Worm (Caenorhabditis elegans) whole organism, late embryonic: ENCODE results near the gene hhat-2.

Experiments used
- F13H6.1 ChIP-seq: sonication (generic microtip); optimal IDR thresholded peaks from 2 replicates; lab custom pipeline; 2016; ENCODE audit warnings: missing genetic modification characterization, missing compliant biosample characterization
- ceh-9 ChIP-seq: sonication (generic microtip); optimal IDR thresholded peaks from 2 replicates; lab custom pipeline; 2016; ENCODE audit warnings: mild to moderate bottlenecking, missing genetic modification characterization, inconsistent platforms, missing compliant biosample characterization
- ets-4 ChIP-seq: sonication (generic microtip); optimal IDR thresholded peaks from 2 replicates; lab custom pipeline; 2016; ENCODE audit warnings: missing genetic modification characterization, missing compliant biosample characterization
- fkh-10 ChIP-seq: fragments of 150-350 bp; optimal IDR thresholded peaks from 2 replicates; lab custom pipeline; 2014; ENCODE audit warnings: missing biosample characterization, missing genetic modification reagents, missing genetic modification characterization
- hlh-8 ChIP-seq: sonication (generic microtip); optimal IDR thresholded peaks from 2 replicates; lab custom pipeline; 2016; ENCODE audit warnings: missing genotype, missing genetic modification characterization, missing compliant biosample characterization
- madf-2 ChIP-seq: sonication (generic microtip); optimal IDR thresholded peaks from 2 replicates; lab custom pipeline; 2017; ENCODE audit warnings: missing genetic modification characterization, missing compliant biosample characterization
- npax-4 ChIP-seq: sonication (generic microtip); optimal IDR thresholded peaks from 2 replicates; lab custom pipeline; 2016; ENCODE audit warnings: missing genetic modification characterization, missing compliant biosample characterization
- pag-3 ChIP-seq: sonication (generic microtip); optimal IDR thresholded peaks from 2 replicates; lab custom pipeline; 2016; ENCODE audit warnings: missing compliant biosample characterization, missing genetic modification characterization, borderline replicate concordance
- tbx-2 ChIP-seq: sonication (generic microtip); optimal IDR thresholded peaks from 2 replicates; lab custom pipeline; 2016; ENCODE audit warnings: missing genetic modification characterization, missing compliant biosample characterization
- unc-55 ChIP-seq: sonication (generic microtip); optimal IDR thresholded peaks from 2 replicates; lab custom pipeline; 2017; ENCODE audit warnings: missing biosample characterization, missing genetic modification reagents, missing genetic modification characterization

ce11 chrIV:14874926-14875570, 46.1 kb upstream of the hhat-2 start:
- no peak for TF ChIP-seq hlh-8 (tag; lab: Kevin White, UChicago)
- no peak for TF ChIP-seq ceh-9 (tag; lab: Kevin White, UChicago)
- peak; percentile 43 for TF ChIP-seq tbx-2 (tag; lab: Kevin White, UChicago)
- no peak for TF ChIP-seq npax-4
- peak; percentile 32 for TF ChIP-seq ets-4 (tag; lab: Kevin White, UChicago)
- TF ChIP-seq unc-55 = no peak
- TF ChIP-seq fkh-10 (GFP tag; lab: Kevin White, UChicago) = no peak
- TF ChIP-seq F13H6.1 (tag; lab: Kevin White, UChicago) = no peak
- TF ChIP-seq pag-3 (tag; lab: Kevin White, UChicago) = no peak
- TF ChIP-seq madf-2 = no peak
